Worm (Caenorhabditis elegans) whole organism, L3 larva: ENCODE data around the gene srpa-72.

Experiments
- ceh-82 ChIP-seq: fragments of 150-350 bp; optimal IDR thresholded peaks from 2 replicates; lab custom pipeline; 2014; ENCODE audit warnings: missing biosample characterization, missing genetic modification characterization
- ceh-9 ChIP-seq: sonication (generic microtip); optimal IDR thresholded peaks from 2 replicates; lab custom pipeline; 2018; ENCODE audit warnings: missing biosample characterization, missing genetic modification characterization
- fos-1 ChIP-seq: fragments of 150-350 bp; optimal IDR thresholded peaks from 2 replicates; lab custom pipeline; 2014; ENCODE audit warnings: missing biosample characterization, missing genetic modification characterization
- nhr-12 ChIP-seq: fragments of 150-350 bp; optimal IDR thresholded peaks from 2 replicates; lab custom pipeline; 2014; ENCODE audit warnings: missing biosample characterization, missing genetic modification characterization
- pqm-1 ChIP-seq: fragments of 150-350 bp; optimal IDR thresholded peaks from 2 replicates; lab custom pipeline; 2017; ENCODE audit warnings: missing biosample characterization, missing genetic modification characterization, inconsistent platforms

DNA sequence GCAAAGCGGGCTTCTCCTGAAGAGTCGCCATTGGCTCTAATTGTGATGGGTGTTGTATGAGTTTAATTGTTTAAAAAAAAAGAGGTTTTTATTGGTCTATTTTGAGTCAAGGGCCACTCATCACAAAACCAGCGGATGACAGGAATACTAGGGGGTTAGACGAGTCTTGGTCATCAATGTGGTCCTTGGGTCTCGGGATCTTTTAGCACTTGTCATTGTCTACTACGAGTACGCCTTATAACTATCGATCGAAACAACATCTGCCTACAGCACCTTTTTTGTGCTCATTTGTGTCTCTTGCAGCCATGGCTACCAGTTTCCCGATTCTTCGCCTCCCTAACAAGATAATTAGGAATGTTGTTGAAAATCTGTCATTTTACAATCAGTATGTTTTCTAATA, 22.6 kb upstream of the srpa-72 start, which contains the start of gene fbxb-108:
- TF ChIP-seq nhr-12 (tag; lab: Kevin White, UChicago) (no peak), ceh-82 (tag; lab: Kevin White, UChicago) (no peak), fos-1 (tag; lab: Kevin White, UChicago) (no peak), pqm-1 (tag; lab: Kevin White, UChicago) (no peak), ceh-9 (tag; lab: Kevin White, UChicago) (no peak)
